Worm (Caenorhabditis elegans): ENCODE measurements around the gene arc-1.

- TF ChIP-seq tbx-11 (GFP tag; IDR thresholded peaks at IDR 0.05) (no peak), tbx-37 (GFP tag; conservative IDR thresholded peaks at IDR 0.05) (no peak), ama-1 (optimal IDR thresholded peaks at IDR 0.05) (no peak)
Measured at ce11 chrII:9656210-9656755, 18.5 kb upstream of the arc-1 start, which contains the start of gene gstk-1.
